Worm (Caenorhabditis elegans) whole organism, L4 larva: Measurements from ENCODE around the gene glb-15.
A peak's percentile ranks its signal among the peaks of the same experiment; 100 is the strongest.

ENCODE experiments used
- F44E2.7 ChIP-seq: fragments of 200-800 bp; sonication (Bioruptor generic); IDR thresholded peaks from 2 replicates; pipeline ENCODE4 v2.1.2; 2022; ENCODE audit warnings: missing genetic modification characterization, missing compliant biosample characterization
- F49E8.2 ChIP-seq: sonication (generic microtip); optimal IDR thresholded peaks from 2 replicates; lab custom pipeline; 2016; ENCODE audit warnings: missing compliant biosample characterization, mild to moderate bottlenecking, missing genetic modification characterization, borderline replicate concordance
- R02D3.7 ChIP-seq: fragments of 150-350 bp; sonication (generic microtip); optimal IDR thresholded peaks from 3 replicates; lab custom pipeline; 2014; ENCODE audit warnings: missing biosample characterization, missing genetic modification characterization
- Y48G9A.11 ChIP-seq: fragments of 200-800 bp; sonication (Bioruptor generic); IDR thresholded peaks from 2 replicates; pipeline ENCODE4 v1.3.6; 2022; ENCODE audit warnings: missing genetic modification reagents, missing genetic modification characterization, missing compliant biosample characterization
- Y75B8A.6 ChIP-seq: fragments of 200-800 bp; sonication (Bioruptor generic); IDR thresholded peaks from 2 replicates; pipeline ENCODE4 v1.3.6; 2022; ENCODE audit warnings: missing genetic modification reagents, missing genetic modification characterization, missing compliant biosample characterization
- aha-1 ChIP-seq: fragments of 150-350 bp; peaks from one replicate; lab custom pipeline; 2014; ENCODE audit warnings: missing biosample characterization, missing genetic modification characterization
- ama-1 ChIP-seq: fragments of 150-350 bp; optimal IDR thresholded peaks from 2 replicates; lab custom pipeline; 2014; ENCODE audit warnings: inconsistent platforms, mixed read lengths
- arid-1 ChIP-seq: fragments of 200-800 bp; sonication (Bioruptor generic); conservative IDR thresholded peaks from 2 replicates; pipeline ENCODE4 v1.3.6; 2022; ENCODE audit warnings: missing genetic modification reagents, missing genetic modification characterization, missing compliant biosample characterization
- ceh-28 ChIP-seq: fragments of 150-350 bp; optimal IDR thresholded peaks from 2 replicates; lab custom pipeline; 2014; ENCODE audit warnings: missing biosample characterization, missing genetic modification reagents, missing genetic modification characterization
- ceh-62 ChIP-seq: sonication (generic microtip); optimal IDR thresholded peaks from 2 replicates; lab custom pipeline; 2017; ENCODE audit warnings: missing biosample characterization, missing genetic modification characterization
- cey-2 ChIP-seq: sonication (generic microtip); optimal IDR thresholded peaks from 3 replicates; lab custom pipeline; 2017; ENCODE audit warnings: missing genetic modification characterization, mild to moderate bottlenecking, missing compliant biosample characterization, antibody characterized with exemption, borderline replicate concordance; ENCODE audit not compliant: insufficient read depth
- ctbp-1 ChIP-seq: fragments of 200-800 bp; sonication (Bioruptor generic); IDR thresholded peaks from 2 replicates; pipeline ENCODE4 v1.3.6; 2022; ENCODE audit warnings: missing genetic modification reagents, missing genetic modification characterization, missing compliant biosample characterization
- daf-12 ChIP-seq: fragments of 150-350 bp; optimal IDR thresholded peaks from 2 replicates; lab custom pipeline; 2014; ENCODE audit warnings: missing biosample characterization, missing genetic modification reagents, missing genetic modification characterization
- daf-16 ChIP-seq, 3 experiments: sonication (generic microtip); optimal IDR thresholded peaks; 2 replicates each; lab custom pipeline; 2016 to 2017; ENCODE audit warnings: missing genetic modification characterization in 3 of 3, missing genetic modification reagents in 3 of 3, mild to moderate bottlenecking in 2 of 3, missing compliant biosample characterization in 2 of 3, missing biosample characterization in 1 of 3, moderate library complexity in 1 of 3
- egl-27 ChIP-seq: sonication (generic microtip); optimal IDR thresholded peaks from 3 replicates; lab custom pipeline; 2017; ENCODE audit warnings: missing biosample characterization, missing genetic modification reagents, missing genetic modification characterization
- egl-43 ChIP-seq: fragments of 200-800 bp; sonication (Bioruptor generic); IDR thresholded peaks from 2 replicates; pipeline ENCODE4 v1.3.6; 2022; ENCODE audit warnings: missing genetic modification reagents, missing genetic modification characterization, missing compliant biosample characterization
- fkh-10 ChIP-seq: fragments of 150-350 bp; optimal IDR thresholded peaks from 2 replicates; lab custom pipeline; 2014; ENCODE audit warnings: missing biosample characterization, missing genetic modification reagents, missing genetic modification characterization
- fos-1 ChIP-seq: fragments of 150-350 bp; optimal IDR thresholded peaks from 2 replicates; lab custom pipeline; 2014; ENCODE audit warnings: missing biosample characterization, missing genetic modification characterization
- gei-8 ChIP-seq: fragments of 200-800 bp; sonication (Bioruptor generic); optimal IDR thresholded peaks from 2 replicates; lab custom pipeline; 2018; ENCODE audit warnings: mild to moderate bottlenecking, missing genetic modification characterization, missing compliant biosample characterization
- hif-1 ChIP-seq, 2 experiments: sonication (generic microtip); optimal IDR thresholded peaks; 2 replicates each; lab custom pipeline; 2016 to 2017; ENCODE audit warnings: missing compliant biosample characterization in 2 of 2, missing genetic modification characterization in 2 of 2, missing genetic modification reagents in 2 of 2, missing genotype in 2 of 2, mild to moderate bottlenecking in 1 of 2
- hlh-11 ChIP-seq: fragments of 200-800 bp; sonication (Bioruptor generic); optimal IDR thresholded peaks from 2 replicates; lab custom pipeline; 2018; ENCODE audit warnings: mild to moderate bottlenecking, missing genetic modification characterization, missing compliant biosample characterization
- hlh-30 ChIP-seq: sonication (generic microtip); optimal IDR thresholded peaks from 2 replicates; lab custom pipeline; 2017; ENCODE audit warnings: antibody characterized with exemption, mild to moderate bottlenecking, missing genetic modification characterization, missing compliant biosample characterization; ENCODE audit not compliant: insufficient read depth
- hmg-1.1 ChIP-seq: fragments of 200-800 bp; sonication (Bioruptor generic); IDR thresholded peaks from 2 replicates; pipeline ENCODE4 v1.3.6; 2022; ENCODE audit warnings: missing genetic modification reagents, missing genetic modification characterization, missing compliant biosample characterization
- lin-38 ChIP-seq: fragments of 200-800 bp; sonication (Bioruptor generic); IDR thresholded peaks from 2 replicates; pipeline ENCODE4 v1.3.6; 2022; ENCODE audit warnings: missing genetic modification reagents, missing genetic modification characterization, missing compliant biosample characterization
- lir-3 ChIP-seq: sonication (generic microtip); optimal IDR thresholded peaks from 2 replicates; lab custom pipeline; 2016; ENCODE audit warnings: mild to moderate bottlenecking, missing genetic modification characterization, missing compliant biosample characterization
- lsy-2 ChIP-seq, 2 experiments: fragments of 150-350 bp in 1 of 2; sonication (generic microtip) in 1 of 2; optimal IDR thresholded peaks; 2 replicates each; lab custom pipeline; 2014 to 2017; ENCODE audit warnings: missing biosample characterization in 2 of 2, missing genetic modification characterization in 2 of 2
- mdt-29 ChIP-seq: fragments of 200-800 bp; sonication (Bioruptor generic); IDR thresholded peaks from 2 replicates; pipeline ENCODE4 v1.3.6; 2022; ENCODE audit warnings: missing genetic modification reagents, missing genetic modification characterization, missing compliant biosample characterization
- mxl-3 ChIP-seq: fragments of 200-800 bp; sonication (Bioruptor generic); optimal IDR thresholded peaks from 2 replicates; lab custom pipeline; 2018; ENCODE audit warnings: mild to moderate bottlenecking, missing genetic modification characterization, missing compliant biosample characterization
- nhr-111 ChIP-seq: fragments of 200-800 bp; sonication (Bioruptor generic); optimal IDR thresholded peaks from 2 replicates; lab custom pipeline; 2018; ENCODE audit warnings: mild to moderate bottlenecking, missing genetic modification characterization, missing compliant biosample characterization
- nhr-42 ChIP-seq: fragments of 200-800 bp; sonication (Bioruptor generic); IDR thresholded peaks from 2 replicates; pipeline ENCODE4 v1.3.6; 2022; ENCODE audit warnings: missing genetic modification characterization, missing compliant biosample characterization
- nhr-48 ChIP-seq: sonication (generic microtip); optimal IDR thresholded peaks from 2 replicates; lab custom pipeline; 2016; ENCODE audit warnings: mild to moderate bottlenecking, missing genetic modification characterization, missing compliant biosample characterization
- nhr-6 ChIP-seq: fragments of 150-350 bp; optimal IDR thresholded peaks from 2 replicates; lab custom pipeline; 2014; ENCODE audit warnings: missing biosample characterization, missing genetic modification characterization
- pha-4 ChIP-seq, 2 experiments: fragments of 150-350 bp in 1 of 2; fragments of 200-800 bp in 1 of 2; sonication (Bioruptor generic) in 1 of 2; IDR thresholded peaks in 1 of 2; optimal IDR thresholded peaks in 1 of 2; 2 replicates each; pipeline versions ENCODE4 v1.3.6 to Lab custom; 2014 to 2022; ENCODE audit warnings: missing genetic modification characterization in 2 of 2, missing genetic modification reagents in 2 of 2, missing biosample characterization in 1 of 2, missing compliant biosample characterization in 1 of 2
- pqm-1 ChIP-seq: sonication (generic microtip); optimal IDR thresholded peaks from 2 replicates; lab custom pipeline; 2017; ENCODE audit warnings: missing biosample characterization, missing genetic modification characterization
- rbr-2 ChIP-seq: sonication (generic microtip); optimal IDR thresholded peaks from 2 replicates; lab custom pipeline; 2016; ENCODE audit warnings: missing genotype, missing genetic modification characterization, missing compliant biosample characterization
- set-16 ChIP-seq: fragments of 200-800 bp; sonication (Bioruptor generic); IDR thresholded peaks from 2 replicates; pipeline ENCODE4 v1.3.6; 2022; ENCODE audit warnings: missing genetic modification reagents, missing genetic modification characterization, missing compliant biosample characterization
- spr-1 ChIP-seq: sonication (generic microtip); optimal IDR thresholded peaks from 2 replicates; lab custom pipeline; 2016; ENCODE audit warnings: mild to moderate bottlenecking, missing genetic modification characterization, missing compliant biosample characterization
- spr-3 ChIP-seq: fragments of 200-800 bp; sonication (Bioruptor generic); optimal IDR thresholded peaks from 2 replicates; lab custom pipeline; 2018; ENCODE audit warnings: mild to moderate bottlenecking, missing genetic modification characterization, missing compliant biosample characterization
- tag-97 ChIP-seq: fragments of 200-800 bp; sonication (Bioruptor generic); IDR thresholded peaks from 2 replicates; pipeline ENCODE4 v1.3.6; 2022; ENCODE audit warnings: missing genetic modification characterization, missing compliant biosample characterization
- tra-1 ChIP-seq: fragments of 200-800 bp; sonication (Bioruptor generic); IDR thresholded peaks from 2 replicates; pipeline ENCODE4 v1.3.6; 2022; ENCODE audit warnings: missing genetic modification reagents, missing genetic modification characterization, missing compliant biosample characterization
- unc-39 ChIP-seq: sonication (generic microtip); optimal IDR thresholded peaks from 2 replicates; lab custom pipeline; 2017; ENCODE audit warnings: missing biosample characterization, missing genetic modification characterization
- unc-62 ChIP-seq, 3 experiments: fragments of 150-350 bp in 1 of 3; sonication (generic microtip); optimal IDR thresholded peaks in 2 of 3; peaks in 1 of 3; 1 replicate in 1 of 3; 2 replicates in 2 of 3; lab custom pipeline; 2014 to 2017; ENCODE audit warnings: missing biosample characterization in 3 of 3, missing genetic modification characterization in 3 of 3, missing genetic modification reagents in 3 of 3, missing genotype in 1 of 3
- vab-7 ChIP-seq: fragments of 200-800 bp; sonication (Bioruptor generic); IDR thresholded peaks from 2 replicates; pipeline ENCODE4 v1.3.6; 2022; ENCODE audit warnings: missing genetic modification reagents, missing genetic modification characterization, missing compliant biosample characterization
- zip-11 ChIP-seq: fragments of 200-800 bp; sonication (Bioruptor generic); IDR thresholded peaks from 2 replicates; pipeline ENCODE4 v1.3.6; 2022; ENCODE audit warnings: missing genetic modification characterization, missing compliant biosample characterization
- zip-2 ChIP-seq: fragments of 150-350 bp; optimal IDR thresholded peaks from 2 replicates; lab custom pipeline; 2014; ENCODE audit warnings: missing biosample characterization, missing genetic modification characterization

glb-15 gene

ce11 chrV:11641298-11641787 lies 23.3 kb upstream of the glb-15 start (continued):
- TF ChIP-seq fkh-10 (GFP tag; lab: Kevin White, UChicago) (peak; percentile 41), hlh-30 (tag; lab: Kevin White, UChicago) (peak; percentile 61), pha-4 (GFP tag; IDR thresholded peaks at IDR 0.05; lab: Robert Waterston, UW) (0 out of 2 replicates have a peak, but pooled peaks have one; percentile 7), pha-4 (tag; optimal IDR thresholded peaks at IDR 0.05; lab: Kevin White, UChicago) (no peak), nhr-111 (GFP tag; lab: Kevin White, UChicago) (no peak), ctbp-1 (GFP tag; lab: Robert Waterston, UW) (peak; percentile 85), Y48G9A.11 (GFP tag; lab: Robert Waterston, UW) (no peak), lsy-2 (tag; optimal IDR thresholded peaks at IDR 0.05; lab: Kevin White, UChicago) (peak; percentile 45 to 60), hmg-1.1 (GFP tag; lab: Robert Waterston, UW) (peak; percentile 61; the same call in 1 of the 2 replicates), nhr-6 (tag; lab: Kevin White, UChicago) (no peak), lin-38 (GFP tag; lab: Robert Waterston, UW) (no peak), F44E2.7 (GFP tag; lab: Robert Waterston, UW) (no peak), fos-1 (tag; lab: Kevin White, UChicago) (no peak), spr-3 (GFP tag; lab: Kevin White, UChicago) (no peak), rbr-2 (tag; lab: Kevin White, UChicago) (peak; percentile 76), tra-1 (GFP tag; lab: Robert Waterston, UW) (peak; percentile 52; the same call in 1 of the 2 replicates), zip-11 (GFP tag; lab: Robert Waterston, UW) (no peak)

- TF ChIP-seq egl-43 (GFP tag; lab: Robert Waterston, UW) = peak; percentile 69; the same call in 1 of the 2 replicates
- peak; percentile 27 for TF ChIP-seq nhr-6 (tag; lab: Kevin White, UChicago)
- peak; percentile 39 to 58 for TF ChIP-seq lsy-2 (tag; optimal IDR thresholded peaks at IDR 0.05; lab: Kevin White, UChicago)
- no peak for TF ChIP-seq zip-11 (GFP tag; lab: Robert Waterston, UW)
- TF ChIP-seq Y48G9A.11 (GFP tag; lab: Robert Waterston, UW) = no peak
- no peak for TF ChIP-seq unc-39 (tag; lab: Kevin White, UChicago)
- TF ChIP-seq vab-7 (GFP tag; lab: Robert Waterston, UW) = no peak
- TF ChIP-seq lin-38 (GFP tag; lab: Robert Waterston, UW) = no peak; the same call in 1 of the 2 replicates
- no peak for TF ChIP-seq nhr-42 (GFP tag; lab: Robert Waterston, UW)
- no peak for TF ChIP-seq egl-27 (tag; lab: Kevin White, UChicago)
- TF ChIP-seq daf-12 (tag; lab: Kevin White, UChicago) = no peak
- no peak for TF ChIP-seq fkh-10 (GFP tag; lab: Kevin White, UChicago)
- no peak for TF ChIP-seq zip-2 (tag; lab: Kevin White, UChicago)
- TF ChIP-seq R02D3.7 (tag; lab: Kevin White, UChicago) = no peak
- TF ChIP-seq lir-3 (tag; lab: Kevin White, UChicago) = no peak
- TF ChIP-seq Y75B8A.6 (GFP tag; lab: Robert Waterston, UW) = no peak
- peak; percentile 55 for TF ChIP-seq hlh-11 (tag; lab: Kevin White, UChicago)
- TF ChIP-seq arid-1 (GFP tag; lab: Robert Waterston, UW) = no peak
- peak; percentile 50 for TF ChIP-seq rbr-2 (tag; lab: Kevin White, UChicago)
- no peak for TF ChIP-seq ceh-28 (tag; lab: Kevin White, UChicago)
- no peak for TF ChIP-seq nhr-48 (tag; lab: Kevin White, UChicago)
- no peak for TF ChIP-seq tag-97
- TF ChIP-seq hif-1 (tag; optimal IDR thresholded peaks at IDR 0.05; lab: Kevin White, UChicago) = peak in 1 of 2 experiments; percentile 60
- TF ChIP-seq cey-2 (tag; lab: Kevin White, UChicago) = no peak
- peak; percentile 95 for TF ChIP-seq aha-1 (tag; lab: Kevin White, UChicago)
- TF ChIP-seq ama-1 (lab: Kevin White, UChicago) = no peak
- TF ChIP-seq unc-62 (GFP tag; optimal IDR thresholded peaks at IDR 0.05 in 1 of 2; lab: Kevin White, UChicago) = peak in 1 of 2 experiments; percentile 75
- TF ChIP-seq unc-62 (tag; optimal IDR thresholded peaks at IDR 0.05; lab: Kevin White, UChicago) = no peak
- no peak for TF ChIP-seq spr-1
- peak; percentile 74 for TF ChIP-seq hlh-30 (tag; lab: Kevin White, UChicago)
- no peak for TF ChIP-seq pqm-1 (tag; lab: Kevin White, UChicago)
- no peak for TF ChIP-seq mdt-29 (GFP tag; lab: Robert Waterston, UW)
- TF ChIP-seq set-16 (GFP tag; lab: Robert Waterston, UW) = no peak
- no peak for TF ChIP-seq F49E8.2 (tag; lab: Kevin White, UChicago)
- TF ChIP-seq mxl-3 = no peak
- TF ChIP-seq ceh-62 (tag; lab: Kevin White, UChicago) = no peak
- TF ChIP-seq gei-8 (GFP tag; lab: Kevin White, UChicago) = no peak
- peak in 1 of 2 experiments; percentile 46 for TF ChIP-seq daf-16 (GFP tag; optimal IDR thresholded peaks at IDR 0.05; lab: Kevin White, UChicago)
- no peak for TF ChIP-seq daf-16 (tag; optimal IDR thresholded peaks at IDR 0.05; lab: Kevin White, UChicago)
Observed at ce11 chrV:11638634-11639117, 20.6 kb upstream of the glb-15 start.
